Fruit fly (Drosophila melanogaster) whole organism, embryonic: ENCODE measurements around the gene CG5850.

Source experiments
- ATbp ChIP-seq: fragments of 200-800 bp; sonication (Bioruptor generic); optimal IDR thresholded peaks from 2 replicates; lab custom pipeline; 2017; ENCODE audit warnings: missing biosample characterization, mild to moderate bottlenecking, missing genetic modification characterization, missing genetic modification reagents
- CG10462 ChIP-seq: fragments of 200-800 bp; sonication (Bioruptor generic); optimal IDR thresholded peaks from 2 replicates; lab custom pipeline; 2016; ENCODE audit warnings: missing biosample characterization, missing genetic modification characterization
- CG1233 ChIP-seq: fragments of 200-800 bp; sonication (Bioruptor generic); optimal IDR thresholded peaks from 4 replicates; lab custom pipeline; 2018; ENCODE audit warnings: missing biosample characterization, mild to moderate bottlenecking, missing genetic modification characterization
- CG13296 ChIP-seq: fragments of 200-800 bp; sonication (Bioruptor generic); optimal IDR thresholded peaks from 3 replicates; lab custom pipeline; 2018; ENCODE audit warnings: missing biosample characterization, mild to moderate bottlenecking, missing genetic modification characterization
- CG13424 ChIP-seq: fragments of 200-800 bp; sonication (Bioruptor generic); optimal IDR thresholded peaks from 2 replicates; lab custom pipeline; 2019; ENCODE audit warnings: missing biosample characterization, mild to moderate bottlenecking, missing genetic modification characterization, moderate library complexity
- CG13775 ChIP-seq: fragments of 200-800 bp; sonication (Bioruptor generic); optimal IDR thresholded peaks from 3 replicates; lab custom pipeline; 2017; ENCODE audit warnings: missing biosample characterization, mild to moderate bottlenecking, missing genetic modification characterization
- CG2116 ChIP-seq: fragments of 200-800 bp; sonication (Bioruptor generic); optimal IDR thresholded peaks from 3 replicates; lab custom pipeline; 2018; ENCODE audit warnings: missing biosample characterization, mild to moderate bottlenecking, missing genetic modification characterization
- CG32532 ChIP-seq: fragments of 200-800 bp; sonication (Bioruptor generic); IDR thresholded peaks from 2 replicates; pipeline ENCODE4 v1.3.6; 2022; ENCODE audit warnings: missing biosample characterization, missing genetic modification characterization
- CG3281 ChIP-seq: fragments of 200-800 bp; sonication (Bioruptor generic); optimal IDR thresholded peaks from 3 replicates; lab custom pipeline; 2017; ENCODE audit warnings: missing biosample characterization, mild to moderate bottlenecking, missing genetic modification characterization
- CG3726 ChIP-seq: fragments of 200-800 bp; sonication (Bioruptor generic); IDR thresholded peaks from 3 replicates; pipeline ENCODE4, ENCODE4 v1.3.6; 2022; ENCODE audit warnings: missing biosample characterization, missing genetic modification characterization
- CG4424 ChIP-seq: fragments of 200-800 bp; sonication (Bioruptor generic); optimal IDR thresholded peaks from 3 replicates; lab custom pipeline; 2016; ENCODE audit warnings: missing biosample characterization, missing genetic modification characterization
- CG7271 ChIP-seq: fragments of 200-800 bp; sonication (Bioruptor generic); optimal IDR thresholded peaks from 2 replicates; lab custom pipeline; 2018; ENCODE audit warnings: missing biosample characterization, mild to moderate bottlenecking, missing genetic modification characterization, moderate library complexity
- CG7556 ChIP-seq: fragments of 200-800 bp; sonication (Bioruptor generic); optimal IDR thresholded peaks from 2 replicates; lab custom pipeline; 2017; ENCODE audit warnings: missing biosample characterization, mild to moderate bottlenecking, missing genetic modification characterization
- CG9727 ChIP-seq: fragments of 200-800 bp; sonication (Bioruptor generic); optimal IDR thresholded peaks from 3 replicates; lab custom pipeline; 2017; ENCODE audit warnings: missing biosample characterization, mild to moderate bottlenecking, missing genetic modification characterization
- CG9932 ChIP-seq: fragments of 200-800 bp; sonication (Bioruptor generic); IDR thresholded peaks from 2 replicates; pipeline ENCODE4 v1.3.6; 2022; ENCODE audit warnings: missing biosample characterization, missing genetic modification characterization
- Dp ChIP-seq: fragments of 200-800 bp; sonication (Bioruptor generic); optimal IDR thresholded peaks from 2 replicates; lab custom pipeline; 2018; ENCODE audit warnings: missing biosample characterization, mild to moderate bottlenecking, missing genetic modification characterization, moderate library complexity
- Dref ChIP-seq: fragments of 200-800 bp; sonication (Bioruptor generic); IDR thresholded peaks from 2 replicates; pipeline ENCODE4 v1.3.6; 2022; ENCODE audit warnings: missing biosample characterization, missing genetic modification characterization
- ERR ChIP-seq: fragments of 200-800 bp; sonication (Bioruptor generic); optimal IDR thresholded peaks from 2 replicates; lab custom pipeline; 2016; ENCODE audit warnings: missing biosample characterization, missing genetic modification characterization
- Eip74EF ChIP-seq, 2 experiments: fragments of 200-800 bp in 1 of 2; fragments of >200 bp in 1 of 2; sonication (Bioruptor generic) in 1 of 2; optimal IDR thresholded peaks; 2 replicates each; lab custom pipeline; 2017 to 2019; ENCODE audit warnings: missing biosample characterization in 2 of 2, missing genetic modification characterization in 2 of 2, mild to moderate bottlenecking in 1 of 2, moderate library complexity in 1 of 2
- H2.0 ChIP-seq: fragments of 200-800 bp; sonication (Bioruptor generic); IDR thresholded peaks from 2 replicates; pipeline ENCODE4 v1.3.6; 2022; ENCODE audit warnings: missing biosample characterization, missing genetic modification characterization
- Hr78 ChIP-seq, 2 experiments: fragments of 200-800 bp in 1 of 2; fragments of >200 bp in 1 of 2; sonication (Bioruptor generic) in 1 of 2; optimal IDR thresholded peaks; 2 replicates each; lab custom pipeline; 2017 to 2019; ENCODE audit warnings: missing biosample characterization in 2 of 2, missing genetic modification characterization in 2 of 2, mild to moderate bottlenecking in 1 of 2, moderate library complexity in 1 of 2
- Mad ChIP-seq: fragments of 200-800 bp; sonication (Bioruptor generic); optimal IDR thresholded peaks from 2 replicates; lab custom pipeline; 2016; ENCODE audit warnings: missing biosample characterization, missing genetic modification characterization
- Pdp1 ChIP-seq, 2 experiments: fragments of 200-800 bp; sonication (Bioruptor generic); optimal IDR thresholded peaks; 3 replicates each; lab custom pipeline; 2016; ENCODE audit warnings: missing biosample characterization in 2 of 2, missing genetic modification characterization in 2 of 2, mild to moderate bottlenecking in 1 of 2, moderate library complexity in 1 of 2
- Scr ChIP-seq: fragments of 200-800 bp; sonication (Bioruptor generic); IDR thresholded peaks from 2 replicates; pipeline ENCODE4 v1.3.6; 2022; ENCODE audit warnings: missing biosample characterization, missing genetic modification characterization; ENCODE audit not compliant: partially characterized antibody
- Sry-β ChIP-seq: fragments of 200-800 bp; sonication (Bioruptor generic); optimal IDR thresholded peaks from 2 replicates; lab custom pipeline; 2018; ENCODE audit warnings: missing biosample characterization, mild to moderate bottlenecking, missing genetic modification characterization, moderate library complexity
- Sry-δ ChIP-seq: fragments of 200-800 bp; sonication (Bioruptor generic); optimal IDR thresholded peaks from 2 replicates; lab custom pipeline; 2016; ENCODE audit warnings: missing biosample characterization, missing genetic modification characterization
- Taf1 ChIP-seq: fragments of 200-800 bp; sonication (Bioruptor generic); IDR thresholded peaks from 2 replicates; pipeline ENCODE4 v1.3.6; 2022; ENCODE audit warnings: missing biosample characterization, missing genetic modification characterization
- YL-1 ChIP-seq: fragments of 200-800 bp; sonication (Bioruptor generic); optimal IDR thresholded peaks from 3 replicates; lab custom pipeline; 2017; ENCODE audit warnings: missing biosample characterization, mild to moderate bottlenecking, missing genetic modification characterization
- ac ChIP-seq: fragments of 200-800 bp; sonication (Bioruptor generic); optimal IDR thresholded peaks from 3 replicates; lab custom pipeline; 2017; ENCODE audit warnings: missing biosample characterization, mild to moderate bottlenecking, missing genetic modification characterization
- bbx ChIP-seq: fragments of 200-800 bp; sonication (Bioruptor generic); IDR thresholded peaks from 2 replicates; pipeline ENCODE4 v1.3.6; 2022; ENCODE audit warnings: missing biosample characterization, missing genetic modification characterization; ENCODE audit not compliant: partially characterized antibody
- bigmax ChIP-seq: fragments of 200-800 bp; sonication (Bioruptor generic); optimal IDR thresholded peaks from 2 replicates; lab custom pipeline; 2018; ENCODE audit warnings: missing biosample characterization, mild to moderate bottlenecking, missing genetic modification characterization
- ci ChIP-seq: fragments of 200-800 bp; sonication (Bioruptor generic); IDR thresholded peaks from 3 replicates; pipeline ENCODE4 v1.3.6; 2022; ENCODE audit warnings: missing biosample characterization, missing genetic modification characterization
- cwo ChIP-seq: fragments of 200-800 bp; sonication (Bioruptor generic); optimal IDR thresholded peaks from 3 replicates; lab custom pipeline; 2017; ENCODE audit warnings: missing biosample characterization, missing genetic modification characterization, mild to moderate bottlenecking, moderate library complexity, missing genetic modification reagents
- dm ChIP-seq: fragments of 200-800 bp; sonication (Bioruptor generic); optimal IDR thresholded peaks from 3 replicates; lab custom pipeline; 2016; ENCODE audit warnings: missing biosample characterization, missing genetic modification characterization
- ems ChIP-seq: fragments of 200-800 bp; sonication (Bioruptor generic); optimal IDR thresholded peaks from 3 replicates; lab custom pipeline; 2016; ENCODE audit warnings: missing biosample characterization, missing genetic modification characterization
- grau ChIP-seq: fragments of 200-800 bp; optimal IDR thresholded peaks from 3 replicates; lab custom pipeline; 2019; ENCODE audit warnings: missing biosample characterization, mild to moderate bottlenecking, missing genetic modification characterization, moderate library complexity
- insv ChIP-seq, 2 experiments: fragments of 200-800 bp; sonication (Bioruptor generic); optimal IDR thresholded peaks; 3 replicates each; lab custom pipeline; 2016 to 2018; ENCODE audit warnings: missing biosample characterization in 2 of 2, missing genetic modification characterization in 2 of 2
- nerfin-2 ChIP-seq: fragments of 200-800 bp; sonication (Bioruptor generic); IDR thresholded peaks from 2 replicates; pipeline ENCODE4 v1.3.6; 2022; ENCODE audit warnings: missing biosample characterization, missing genetic modification characterization; ENCODE audit not compliant: partially characterized antibody
- pita ChIP-seq: fragments of 200-800 bp; sonication (Bioruptor generic); optimal IDR thresholded peaks from 2 replicates; lab custom pipeline; 2017; ENCODE audit warnings: missing biosample characterization, mild to moderate bottlenecking, missing genetic modification characterization
- repo ChIP-seq: fragments of 200-800 bp; sonication (Bioruptor generic); optimal IDR thresholded peaks from 2 replicates; lab custom pipeline; 2016; ENCODE audit warnings: missing biosample characterization, missing genetic modification characterization
- salm ChIP-seq: fragments of 200-800 bp; sonication (Bioruptor generic); optimal IDR thresholded peaks from 2 replicates; lab custom pipeline; 2018; ENCODE audit warnings: missing biosample characterization, mild to moderate bottlenecking, missing genetic modification characterization
- sc ChIP-seq, 3 experiments: fragments of >200 bp in 2 of 3; fragments of 200-800 bp in 1 of 3; sonication (Bioruptor generic) in 1 of 3; optimal IDR thresholded peaks; 2 replicates in 2 of 3; 3 replicates in 1 of 3; lab custom pipeline; 2017; ENCODE audit warnings: mild to moderate bottlenecking in 1 of 3, missing biosample characterization in 1 of 3, missing genetic modification characterization in 1 of 3, missing genetic modification reagents in 1 of 3
- seq ChIP-seq: fragments of 200-800 bp; sonication (Bioruptor generic); IDR thresholded peaks from 2 replicates; pipeline ENCODE4 v1.3.6; 2022; ENCODE audit warnings: missing biosample characterization, missing genetic modification characterization
- sisA ChIP-seq: fragments of 200-800 bp; sonication (Bioruptor generic); IDR thresholded peaks from 2 replicates; pipeline ENCODE4 v1.3.6; 2022; ENCODE audit warnings: missing biosample characterization, missing genetic modification characterization
- stc ChIP-seq: fragments of 200-800 bp; sonication (Bioruptor generic); IDR thresholded peaks from 2 replicates; pipeline ENCODE4 v1.3.6; 2022; ENCODE audit warnings: missing biosample characterization, missing genetic modification characterization
- trem ChIP-seq: fragments of 200-800 bp; optimal IDR thresholded peaks from 3 replicates; lab custom pipeline; 2019; ENCODE audit warnings: missing biosample characterization, mild to moderate bottlenecking, missing genetic modification characterization, moderate library complexity
- tx ChIP-seq: fragments of 200-800 bp; sonication (Bioruptor generic); optimal IDR thresholded peaks from 2 replicates; lab custom pipeline; 2016; ENCODE audit warnings: missing biosample characterization, missing genetic modification characterization
- usp ChIP-seq: fragments of >200 bp; optimal IDR thresholded peaks from 2 replicates; lab custom pipeline; 2017; ENCODE audit warnings: missing biosample characterization, missing genetic modification characterization

The CG5850 gene

dm6 chr2L:9956993-9957652 lies 6.6 kb downstream of the CG5850 start, which contains the start of the genes CG4658 and CG5846 (continued):
- no peak for TF ChIP-seq ERR
- TF ChIP-seq sisA (GFP tag; lab: Robert Waterston, UW) = peak; percentile 93
- no peak for TF ChIP-seq nerfin-2
- peak; percentile 80 for TF ChIP-seq ems
- TF ChIP-seq Sry-δ (GFP tag; lab: Kevin White, UChicago) = peak; percentile 44
- peak; percentile 92 for TF ChIP-seq ci (GFP tag; lab: Robert Waterston, UW)
- peak; percentile 85 to 87 for TF ChIP-seq Pdp1 (GFP tag; optimal IDR thresholded peaks at IDR 0.05; lab: Kevin White, UChicago)
- TF ChIP-seq CG3726 = peak; percentile 94
- peak; percentile 91 for TF ChIP-seq YL-1
- peak; percentile 94 for TF ChIP-seq CG7271
- TF ChIP-seq CG7556 (GFP tag; lab: Kevin White, UChicago) = peak; percentile 92
- peak; percentile 27 for TF ChIP-seq repo (GFP tag; lab: Kevin White, UChicago)
- peak; percentile 95 for TF ChIP-seq CG32532
- peak; percentile 45 for TF ChIP-seq tx (GFP tag; lab: Kevin White, UChicago)
- peak; percentile 93 for TF ChIP-seq CG10462 (GFP tag; lab: Kevin White, UChicago)
- TF ChIP-seq Dref (GFP tag; lab: Robert Waterston, UW) = no peak
- TF ChIP-seq CG3281 = peak; percentile 89
- TF ChIP-seq dm (GFP tag; lab: Kevin White, UChicago) = peak; percentile 48
- TF ChIP-seq cwo (GFP tag; lab: Kevin White, UChicago) = peak; percentile 82
- TF ChIP-seq grau (tag; lab: Kevin White, UChicago) = peak; percentile 94
- peak; percentile 90 for TF ChIP-seq CG13296 (GFP tag; lab: Kevin White, UChicago)
- TF ChIP-seq CG4424 (GFP tag; lab: Kevin White, UChicago) = peak; percentile 95
- TF ChIP-seq salm = peak; percentile 91
- peak in 1 of 2 experiments; percentile 79 for TF ChIP-seq Hr78 (GFP tag; optimal IDR thresholded peaks at IDR 0.05; lab: Kevin White, UChicago)
- TF ChIP-seq CG2116 (GFP tag; lab: Kevin White, UChicago) = peak; percentile 91
- no peak for TF ChIP-seq sc (optimal IDR thresholded peaks at IDR 0.05; lab: Kevin White, UChicago)
- TF ChIP-seq sc (GFP tag; optimal IDR thresholded peaks at IDR 0.05; lab: Kevin White, UChicago) = peak; percentile 82
- peak; percentile 85 for TF ChIP-seq Mad (GFP tag; lab: Kevin White, UChicago)
- peak; percentile 91 for TF ChIP-seq H2.0
- TF ChIP-seq ac (GFP tag; lab: Kevin White, UChicago) = peak; percentile 56
- TF ChIP-seq Dp (GFP tag; lab: Kevin White, UChicago) = peak; percentile 14
- peak; percentile 84 for TF ChIP-seq ATbp (GFP tag; lab: Kevin White, UChicago)
- peak; percentile 98 for TF ChIP-seq stc (GFP tag; lab: Robert Waterston, UW)
- TF ChIP-seq pita (GFP tag; lab: Kevin White, UChicago) = no peak
- TF ChIP-seq CG9727 (GFP tag; lab: Kevin White, UChicago) = peak; percentile 95
- peak; percentile 22 for TF ChIP-seq bigmax (GFP tag; lab: Kevin White, UChicago)
- TF ChIP-seq Sry-β (GFP tag; lab: Kevin White, UChicago) = peak; percentile 39
- peak; percentile 12; the same call in 1 of the 2 replicates for TF ChIP-seq bbx (GFP tag; lab: Robert Waterston, UW)
- TF ChIP-seq Eip74EF (GFP tag; optimal IDR thresholded peaks at IDR 0.05; lab: Kevin White, UChicago) = peak in 1 of 2 experiments; percentile 93
- TF ChIP-seq Scr (GFP tag; lab: Robert Waterston, UW) = no peak
- peak; percentile 90 for TF ChIP-seq CG9932 (GFP tag; lab: Robert Waterston, UW)
- TF ChIP-seq trem (tag; lab: Kevin White, UChicago) = peak; percentile 95
- TF ChIP-seq CG13424 = peak; percentile 94
- peak; percentile 89 for TF ChIP-seq CG1233 (GFP tag; lab: Kevin White, UChicago)
- TF ChIP-seq Taf1 (GFP tag; lab: Robert Waterston, UW) = peak; percentile 85
- peak; percentile 93 for TF ChIP-seq CG13775 (GFP tag; lab: Kevin White, UChicago)
- TF ChIP-seq insv (GFP tag; optimal IDR thresholded peaks at IDR 0.05; lab: Kevin White, UChicago) = peak in 1 of 2 experiments; percentile 39
- TF ChIP-seq usp (GFP tag; lab: Kevin White, UChicago) = no peak
- TF ChIP-seq seq (GFP tag; lab: Robert Waterston, UW) = peak; percentile 80
